Worm (Caenorhabditis elegans): ENCODE measurements around the gene clec-125.

DNA sequence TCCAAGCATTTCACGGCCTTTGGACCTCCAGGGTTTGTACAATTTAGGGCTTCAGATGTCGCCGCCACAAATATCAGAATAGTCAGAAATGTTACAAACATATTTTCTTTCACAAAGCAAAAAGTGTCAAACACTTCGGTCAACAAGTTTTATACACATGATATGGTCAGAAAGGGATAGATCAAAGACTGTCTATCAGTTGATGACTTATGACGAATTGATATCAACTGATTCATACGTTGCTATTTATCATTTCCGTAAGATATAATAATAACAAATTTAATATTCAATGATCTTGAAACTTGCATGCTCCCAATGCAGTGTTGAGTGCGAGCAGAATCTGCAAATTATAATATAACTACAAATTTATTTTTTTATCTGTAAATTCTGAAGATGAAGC lies 44.8 kb downstream of the clec-125 start, which contains the start of gene W10G11.1:
- no peak for TF ChIP-seq ets-7 (tag; optimal IDR thresholded peaks at IDR 0.05)
- no peak for TF ChIP-seq sea-1 (GFP tag; conservative IDR thresholded peaks at IDR 0.05)
- TF ChIP-seq tbx-11 (GFP tag; IDR thresholded peaks at IDR 0.05): no peak
- no peak for TF ChIP-seq ama-1 (optimal IDR thresholded peaks at IDR 0.05)
- no peak for TF ChIP-seq scrt-1 (GFP tag; IDR thresholded peaks at IDR 0.05)
- no peak for TF ChIP-seq B0310.2 (tag; optimal IDR thresholded peaks at IDR 0.05)
- TF ChIP-seq F13C5.2 (tag; optimal IDR thresholded peaks at IDR 0.05): no peak
- no peak for TF ChIP-seq hnd-1 (tag; optimal IDR thresholded peaks at IDR 0.05)
- no peak for TF ChIP-seq flt-1 (GFP tag; IDR thresholded peaks at IDR 0.05)
- TF ChIP-seq aly-1 (tag; optimal IDR thresholded peaks at IDR 0.05): no peak
- no peak for TF ChIP-seq ceh-13 (GFP tag; optimal IDR thresholded peaks at IDR 0.05)
- no peak for TF ChIP-seq pes-1 (GFP tag; IDR thresholded peaks at IDR 0.05)
- no peak for TF ChIP-seq tra-4 (tag; optimal IDR thresholded peaks at IDR 0.05)
